Worm (Caenorhabditis elegans): ENCODE measurements around the gene pqn-68.
A peak's percentile ranks its signal among the peaks of the same experiment; 100 is the strongest.

The pqn-68 gene

DNA sequence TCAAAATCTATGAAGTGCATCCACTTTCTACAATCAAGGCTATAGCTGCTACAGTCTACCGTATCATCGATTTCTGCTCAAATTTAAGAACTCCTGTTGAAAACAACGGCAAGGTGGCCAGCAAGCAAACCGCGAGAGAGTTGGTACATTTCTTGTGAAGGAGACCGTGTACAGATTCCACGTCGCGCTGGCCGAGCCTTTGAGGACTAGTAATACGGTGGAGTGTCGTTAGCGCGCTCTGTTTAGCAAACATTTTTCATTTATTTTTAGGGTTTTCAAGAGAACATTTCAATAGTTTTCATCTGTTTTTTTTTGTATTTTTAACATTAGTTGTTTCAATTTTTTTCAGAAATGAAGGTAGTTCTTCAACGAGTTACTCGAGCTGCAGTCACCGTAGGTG is at the start of gene pqn-68:
TSS of gene pqn-68 (plus strand) at position 350 of the 400 bp plus-strand sequence.
- TF ChIP-seq unc-42 (tag; optimal IDR thresholded peaks at IDR 0.05) (no peak), ceh-31 (tag; optimal IDR thresholded peaks at IDR 0.05) (peak; percentile 4), ceh-2 (tag; optimal IDR thresholded peaks at IDR 0.05) (peak; percentile 10), ets-4 (tag; optimal IDR thresholded peaks at IDR 0.05) (peak; percentile 1)

DNA sequence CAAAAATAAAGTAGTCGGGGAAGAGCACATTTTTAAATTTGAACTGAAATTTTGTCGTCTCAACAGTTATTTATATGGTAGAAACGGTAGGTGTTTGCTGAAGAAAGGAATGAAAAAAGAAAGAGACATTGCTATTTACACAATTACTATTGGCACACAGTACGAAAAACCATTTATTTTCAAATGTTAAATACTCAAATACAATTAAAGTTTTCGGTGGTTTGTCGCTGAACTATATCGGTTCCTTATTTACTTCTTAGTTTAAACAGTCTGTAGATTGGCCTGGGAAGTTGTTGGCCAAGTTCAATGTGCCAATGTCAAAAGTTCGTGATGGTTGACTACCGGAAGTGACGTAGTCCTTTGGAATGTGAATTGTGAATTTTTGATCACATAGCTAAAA is 48.4 kb upstream of the pqn-68 start, which contains the start of gene ttr-27:
TSS of gene ttr-27 (minus strand) at position 45 of the 400 bp plus-strand sequence.
- no peak for TF ChIP-seq K09A11.1 (tag; optimal IDR thresholded peaks at IDR 0.05; ENCODE audit: insufficient read depth)
- TF ChIP-seq unc-3 (GFP tag; conservative IDR thresholded peaks at IDR 0.05): no peak
- TF ChIP-seq unc-3 (tag; optimal IDR thresholded peaks at IDR 0.05): no peak
- no peak for TF ChIP-seq hlh-30 (tag; optimal IDR thresholded peaks at IDR 0.05; ENCODE audit: insufficient read depth)
- no peak for TF ChIP-seq madf-2 (tag; optimal IDR thresholded peaks at IDR 0.05)
- no peak for TF ChIP-seq unc-55 (GFP tag; optimal IDR thresholded peaks at IDR 0.05)
- no peak for TF ChIP-seq ttx-3 (tag; optimal IDR thresholded peaks at IDR 0.05)
- no peak for TF ChIP-seq lim-6 (tag; optimal IDR thresholded peaks at IDR 0.05)
- no peak for TF ChIP-seq pax-1 (tag; optimal IDR thresholded peaks at IDR 0.05)
- no peak for TF ChIP-seq tbx-7 (tag; optimal IDR thresholded peaks at IDR 0.05)
- TF ChIP-seq dmd-4 (tag; optimal IDR thresholded peaks at IDR 0.05; ENCODE audit: borderline replicate concordance): no peak
- no peak for TF ChIP-seq pros-1 (tag; optimal IDR thresholded peaks at IDR 0.05)
- no peak for TF ChIP-seq ama-1 (optimal IDR thresholded peaks at IDR 0.05)

DNA sequence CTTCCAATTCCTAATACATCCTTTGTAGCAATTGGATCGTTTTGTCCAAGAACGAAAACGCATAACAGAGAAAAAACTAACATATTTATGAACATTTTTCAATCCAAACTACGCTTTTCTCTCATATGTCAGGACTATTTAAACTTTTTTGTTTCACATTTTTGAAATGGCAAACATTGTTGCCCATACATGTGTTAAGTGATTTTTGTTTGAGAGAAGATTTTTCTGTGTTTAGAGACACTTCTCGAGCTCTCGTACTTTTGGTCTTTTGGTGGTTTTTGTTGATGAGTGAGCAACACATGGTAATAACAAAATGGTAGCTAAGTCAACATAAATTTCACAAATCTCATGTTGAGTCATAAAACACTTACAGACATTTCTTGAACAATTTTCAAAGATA is 47.4 kb upstream of the pqn-68 start, which contains the start of gene ttr-28:
TSS of gene ttr-28 (minus strand) at position 101 of the 400 bp plus-strand sequence.
- no peak for TF ChIP-seq unc-42 (tag; optimal IDR thresholded peaks at IDR 0.05)
- TF ChIP-seq fkh-6 (tag; optimal IDR thresholded peaks at IDR 0.05): no peak
- no peak for TF ChIP-seq che-1 (tag; optimal IDR thresholded peaks at IDR 0.05)
- TF ChIP-seq dve-1 (tag; optimal IDR thresholded peaks at IDR 0.05): no peak
- no peak for TF ChIP-seq hlh-15 (tag; optimal IDR thresholded peaks at IDR 0.05)
- no peak for TF ChIP-seq pqm-1 (tag; optimal IDR thresholded peaks at IDR 0.05)
- TF ChIP-seq lim-6 (tag; optimal IDR thresholded peaks at IDR 0.05): no peak
- TF ChIP-seq sdc-2 (tag; optimal IDR thresholded peaks at IDR 0.05): no peak
- TF ChIP-seq ceh-45 (GFP tag; IDR thresholded peaks at IDR 0.05): no peak
- TF ChIP-seq ama-1 (optimal IDR thresholded peaks at IDR 0.05): no peak
- no peak for TF ChIP-seq odd-2 (tag; optimal IDR thresholded peaks at IDR 0.05)
- TF ChIP-seq ceh-18 (tag; optimal IDR thresholded peaks at IDR 0.05): no peak
- no peak for TF ChIP-seq C38D4.7 (GFP tag; optimal IDR thresholded peaks at IDR 0.05)
- no peak for TF ChIP-seq pat-9 (tag; optimal IDR thresholded peaks at IDR 0.05)
- no peak for TF ChIP-seq fkh-10 (GFP tag; optimal IDR thresholded peaks at IDR 0.05)
- TF ChIP-seq npax-4 (tag; optimal IDR thresholded peaks at IDR 0.05): no peak
- no peak for TF ChIP-seq hlh-30 (tag; optimal IDR thresholded peaks at IDR 0.05; ENCODE audit: insufficient read depth)
- no peak for TF ChIP-seq ref-2 (tag; optimal IDR thresholded peaks at IDR 0.05)
- no peak for TF ChIP-seq K02D7.2 (tag; optimal IDR thresholded peaks at IDR 0.05)
- TF ChIP-seq Y22D7AL.16 (tag; optimal IDR thresholded peaks at IDR 0.05): no peak

DNA sequence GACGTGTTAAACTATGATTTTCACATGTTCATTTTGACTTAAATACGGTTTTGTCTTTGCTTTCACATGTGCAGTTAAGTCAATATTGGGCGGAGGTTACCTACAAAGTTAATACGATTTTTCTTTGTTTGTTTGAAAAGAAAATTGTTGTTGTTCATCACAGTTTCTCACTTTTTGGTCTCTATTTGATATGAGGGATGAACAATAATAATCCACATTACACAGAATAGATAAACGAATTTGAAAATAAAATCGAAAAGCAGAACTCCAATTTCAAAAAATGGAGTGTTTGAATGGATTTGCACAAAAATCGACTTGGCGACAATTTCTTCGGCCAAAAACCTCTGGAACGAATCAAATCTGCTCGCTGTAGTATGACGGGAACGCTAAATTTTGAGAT is 45.7 kb upstream of the pqn-68 start, which contains the start of gene ttr-29:
TSS of gene ttr-29 (minus strand) at position 101 of the 400 bp plus-strand sequence.
- TF ChIP-seq odd-2 (tag; optimal IDR thresholded peaks at IDR 0.05) (no peak), ceh-19 (GFP tag; optimal IDR thresholded peaks at IDR 0.05) (no peak), ceh-24 (tag; optimal IDR thresholded peaks at IDR 0.05) (no peak), eyg-1 (tag; optimal IDR thresholded peaks at IDR 0.05) (no peak), tbx-7 (tag; optimal IDR thresholded peaks at IDR 0.05) (no peak), zip-5 (tag; optimal IDR thresholded peaks at IDR 0.05) (no peak)

Data from whole organism, late embryonic.